Worm (Caenorhabditis elegans) whole organism, L4/young adult: Measurements from ENCODE around the gene rab-35.

ENCODE experiments used
- W03F9.2 ChIP-seq: fragments of 150-350 bp; optimal IDR thresholded peaks from 2 replicates; lab custom pipeline; 2014; ENCODE audit warnings: missing biosample characterization, missing genetic modification characterization
- dao-5 ChIP-seq: sonication (generic microtip); optimal IDR thresholded peaks from 2 replicates; lab custom pipeline; 2016; ENCODE audit warnings: missing genotype, missing genetic modification characterization, moderate library complexity, missing compliant biosample characterization
- him-1 ChIP-seq: sonication (generic microtip); optimal IDR thresholded peaks from 2 replicates; lab custom pipeline; 2016; ENCODE audit warnings: missing genotype, missing genetic modification reagents, missing genetic modification characterization, missing compliant biosample characterization

The rab-35 gene

ce11 chrIII:11279954-11280353 lies 31.4 kb downstream of the rab-35 start:
- no peak for TF ChIP-seq dao-5 (tag; lab: Kevin White, UChicago)
- no peak for TF ChIP-seq W03F9.2 (tag; lab: Kevin White, UChicago)
- TF ChIP-seq him-1 (tag; lab: Kevin White, UChicago), result no peak

ce11 chrIII:11278817-11279216 lies 32.5 kb downstream of the rab-35 start, which contains the start of gene Y47D3A.21:
Gene Y47D3A.21 (minus strand): TSS chrIII:11278917.
- TF ChIP-seq dao-5 (tag; lab: Kevin White, UChicago) (no peak), him-1 (tag; lab: Kevin White, UChicago) (no peak), W03F9.2 (tag; lab: Kevin White, UChicago) (no peak)

- TF ChIP-seq dao-5 (tag; lab: Kevin White, UChicago) (no peak), W03F9.2 (tag; lab: Kevin White, UChicago) (no peak), him-1 (tag; lab: Kevin White, UChicago) (no peak)
These were observed 36.7 kb downstream of the rab-35 start, which contains the start of gene Y47D3A.20 for ce11 chrIII:11274590-11275116. Gene Y47D3A.20 (plus strand): TSS chrIII:11275066.

- no peak for TF ChIP-seq dao-5 (tag; lab: Kevin White, UChicago)
- TF ChIP-seq W03F9.2 (tag; lab: Kevin White, UChicago), result no peak
- no peak for TF ChIP-seq him-1 (tag; lab: Kevin White, UChicago)
These were observed 40.6 kb downstream of the rab-35 start, which contains the start of gene obr-1 for ce11 chrIII:11270795-11271194. Gene obr-1 (minus strand): TSS chrIII:11270895.

ce11 chrIII:11269206-11269605 lies 42.2 kb downstream of the rab-35 start:
- no peak for TF ChIP-seq dao-5 (tag; lab: Kevin White, UChicago)
- no peak for TF ChIP-seq W03F9.2 (tag; lab: Kevin White, UChicago)
- no peak for TF ChIP-seq him-1 (tag; lab: Kevin White, UChicago)

- TF ChIP-seq dao-5 (tag; lab: Kevin White, UChicago), result no peak
These were observed 42.8 kb downstream of the rab-35 start for ce11 chrIII:11268532-11268931.

- TF ChIP-seq dao-5 (tag; lab: Kevin White, UChicago), result no peak
- no peak for TF ChIP-seq him-1 (tag; lab: Kevin White, UChicago)
- no peak for TF ChIP-seq W03F9.2 (tag; lab: Kevin White, UChicago)
These were observed 44.0 kb downstream of the rab-35 start for ce11 chrIII:11267372-11267771.

DNA sequence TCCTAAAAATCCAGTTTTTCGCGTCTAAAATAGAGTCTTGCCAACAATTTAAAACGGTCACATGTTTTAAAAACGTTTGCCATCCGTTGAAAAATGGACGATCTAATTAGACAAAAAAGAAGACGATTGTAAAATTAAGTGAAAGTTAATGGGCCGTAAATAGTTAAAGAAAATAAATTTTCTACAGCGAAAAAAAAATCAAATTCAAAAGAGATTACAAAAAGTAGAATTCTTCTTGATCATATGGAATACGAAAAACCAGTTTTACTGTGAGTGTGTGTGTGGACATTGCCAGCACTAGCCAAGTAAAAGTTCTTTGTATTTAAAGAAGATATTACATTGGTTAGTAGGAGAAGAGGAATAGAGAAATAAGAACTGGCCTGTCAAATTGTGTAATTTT lies 49.3 kb downstream of the rab-35 start:
- TF ChIP-seq him-1 (tag; lab: Kevin White, UChicago) (no peak), dao-5 (tag; lab: Kevin White, UChicago) (no peak), W03F9.2 (tag; lab: Kevin White, UChicago) (no peak)
